Fruit fly (Drosophila melanogaster) whole organism, prepupa: ENCODE results near the gene Ugt316A1.

ENCODE experiments used
- Blimp-1 ChIP-seq: fragments of 200-800 bp; sonication (Bioruptor generic); optimal IDR thresholded peaks from 3 replicates; lab custom pipeline; 2017; ENCODE audit warnings: missing biosample characterization, missing genetic modification characterization, mild to moderate bottlenecking, moderate library complexity, missing genetic modification reagents
- CG11294 ChIP-seq: fragments of 200-800 bp; sonication (Bioruptor generic); IDR thresholded peaks from 2 replicates; pipeline ENCODE4 v1.3.6; 2022; ENCODE audit warnings: missing biosample characterization, missing genetic modification characterization
- CG11762 ChIP-seq: fragments of 200-800 bp; sonication (Bioruptor generic); optimal IDR thresholded peaks from 3 replicates; lab custom pipeline; 2016; ENCODE audit warnings: missing biosample characterization, missing genetic modification characterization; ENCODE audit not compliant: insufficient read depth
- CG11902 ChIP-seq: fragments of 200-800 bp; sonication (Bioruptor generic); optimal IDR thresholded peaks from 3 replicates; lab custom pipeline; 2016; ENCODE audit warnings: missing biosample characterization, missing genetic modification characterization
- CG15336 ChIP-seq: fragments of 200-800 bp; sonication (Bioruptor generic); IDR thresholded peaks from 2 replicates; pipeline ENCODE4 v1.3.6; 2022; ENCODE audit warnings: missing biosample characterization, missing genetic modification characterization
- CG16779 ChIP-seq: fragments of 200-800 bp; sonication (Bioruptor generic); optimal IDR thresholded peaks from 3 replicates; lab custom pipeline; 2017; ENCODE audit warnings: missing biosample characterization, mild to moderate bottlenecking, missing genetic modification characterization
- CG3032 ChIP-seq: fragments of 200-800 bp; optimal IDR thresholded peaks from 2 replicates; lab custom pipeline; 2019; ENCODE audit warnings: missing biosample characterization, mild to moderate bottlenecking, missing genetic modification characterization, moderate library complexity
- CG31627 ChIP-seq: fragments of 200-800 bp; sonication (Bioruptor generic); optimal IDR thresholded peaks from 3 replicates; lab custom pipeline; 2016; ENCODE audit warnings: missing biosample characterization, missing genetic modification characterization
- CG32006 ChIP-seq: fragments of 200-800 bp; sonication (Bioruptor generic); optimal IDR thresholded peaks from 3 replicates; lab custom pipeline; 2017; ENCODE audit warnings: missing biosample characterization, mild to moderate bottlenecking, missing genetic modification characterization
- CG34406 ChIP-seq: fragments of 200-800 bp; sonication (Bioruptor generic); optimal IDR thresholded peaks from 3 replicates; lab custom pipeline; 2016; ENCODE audit warnings: missing biosample characterization, missing genetic modification characterization
- CG3919 ChIP-seq: fragments of 200-800 bp; sonication (Bioruptor generic); optimal IDR thresholded peaks from 3 replicates; lab custom pipeline; 2016; ENCODE audit warnings: missing biosample characterization, missing genetic modification characterization
- CG4318 ChIP-seq: fragments of 200-800 bp; sonication (Bioruptor generic); optimal IDR thresholded peaks from 3 replicates; lab custom pipeline; 2017; ENCODE audit warnings: missing biosample characterization, mild to moderate bottlenecking, missing genetic modification characterization
- CG6163 ChIP-seq: fragments of 200-800 bp; sonication (Bioruptor generic); IDR thresholded peaks from 3 replicates; pipeline ENCODE4 v1.3.6; 2022; ENCODE audit warnings: missing biosample characterization, missing genetic modification characterization
- CG6276 ChIP-seq: fragments of 200-800 bp; sonication (Bioruptor generic); optimal IDR thresholded peaks from 2 replicates; lab custom pipeline; 2017; ENCODE audit warnings: missing biosample characterization, mild to moderate bottlenecking, missing genetic modification characterization
- CG6792 ChIP-seq: fragments of 200-800 bp; sonication (Bioruptor generic); optimal IDR thresholded peaks from 3 replicates; lab custom pipeline; 2016; ENCODE audit warnings: missing biosample characterization, missing genetic modification characterization
- CG6808 ChIP-seq: fragments of 200-800 bp; sonication (Bioruptor generic); optimal IDR thresholded peaks from 3 replicates; lab custom pipeline; 2017; ENCODE audit warnings: missing biosample characterization, missing genetic modification characterization, mild to moderate bottlenecking, moderate library complexity, missing genetic modification reagents
- CG6854 ChIP-seq: fragments of 200-800 bp; sonication (Bioruptor generic); optimal IDR thresholded peaks from 2 replicates; lab custom pipeline; 2017; ENCODE audit warnings: missing biosample characterization, mild to moderate bottlenecking, missing genetic modification characterization
- CG7368 ChIP-seq: fragments of 200-800 bp; sonication (Bioruptor generic); optimal IDR thresholded peaks from 3 replicates; lab custom pipeline; 2016; ENCODE audit warnings: missing biosample characterization, missing genetic modification characterization
- CG8119 ChIP-seq: fragments of 200-800 bp; sonication (Bioruptor generic); IDR thresholded peaks from 3 replicates; pipeline ENCODE4 v1.3.6; 2022; ENCODE audit warnings: missing biosample characterization, missing genetic modification characterization
- CG8632 ChIP-seq: fragments of 200-800 bp; sonication (Bioruptor generic); optimal IDR thresholded peaks from 3 replicates; lab custom pipeline; 2016; ENCODE audit warnings: missing biosample characterization, missing genetic modification characterization
- CG9139 ChIP-seq: fragments of 200-800 bp; sonication (Bioruptor generic); optimal IDR thresholded peaks from 3 replicates; lab custom pipeline; 2017; ENCODE audit warnings: missing biosample characterization, mild to moderate bottlenecking, missing genetic modification characterization
- Eip78C ChIP-seq: fragments of 200-800 bp; sonication (Bioruptor generic); peaks from one replicate; lab custom pipeline; 2016; ENCODE audit warnings: missing biosample characterization, missing genetic modification characterization
- Eip93F ChIP-seq: fragments of 200-800 bp; sonication (Bioruptor generic); optimal IDR thresholded peaks from 2 replicates; lab custom pipeline; 2016; ENCODE audit warnings: missing biosample characterization, mild to moderate bottlenecking, missing genetic modification characterization
- Ets96B ChIP-seq: fragments of 200-800 bp; optimal IDR thresholded peaks from 2 replicates; lab custom pipeline; 2019; ENCODE audit warnings: missing biosample characterization, mild to moderate bottlenecking, missing genetic modification characterization, moderate library complexity
- Hr38 ChIP-seq: sonication (Bioruptor generic); optimal IDR thresholded peaks from 2 replicates; lab custom pipeline; 2016; ENCODE audit warnings: missing biosample characterization, missing genetic modification characterization
- Hr39 ChIP-seq: fragments of 200-800 bp; sonication (Bioruptor generic); optimal IDR thresholded peaks from 2 replicates; lab custom pipeline; 2016; ENCODE audit warnings: missing biosample characterization, missing genetic modification characterization
- Hr4 ChIP-seq: fragments of 200-800 bp; sonication (Bioruptor generic); optimal IDR thresholded peaks from 3 replicates; lab custom pipeline; 2016; ENCODE audit warnings: missing biosample characterization, missing genetic modification characterization
- Lpt ChIP-seq: fragments of 200-800 bp; sonication (Bioruptor generic); optimal IDR thresholded peaks from 3 replicates; lab custom pipeline; 2016; ENCODE audit warnings: missing biosample characterization, missing genetic modification characterization
- Met ChIP-seq: fragments of 200-800 bp; sonication (Bioruptor generic); optimal IDR thresholded peaks from 3 replicates; lab custom pipeline; 2016; ENCODE audit warnings: missing biosample characterization, missing genetic modification characterization
- OdsH ChIP-seq: fragments of 200-800 bp; sonication (Bioruptor generic); optimal IDR thresholded peaks from 3 replicates; lab custom pipeline; 2016; ENCODE audit warnings: missing biosample characterization, missing genetic modification characterization
- Smox ChIP-seq: fragments of 200-800 bp; sonication (Bioruptor generic); optimal IDR thresholded peaks from 3 replicates; lab custom pipeline; 2016; ENCODE audit warnings: missing biosample characterization, missing genetic modification characterization
- Sox102F ChIP-seq: fragments of 200-800 bp; sonication (Bioruptor generic); optimal IDR thresholded peaks from 2 replicates; lab custom pipeline; 2016; ENCODE audit warnings: missing biosample characterization, mild to moderate bottlenecking, missing genetic modification characterization
- Sox14 ChIP-seq: fragments of 200-800 bp; sonication (Bioruptor generic); optimal IDR thresholded peaks from 3 replicates; lab custom pipeline; 2016; ENCODE audit warnings: missing biosample characterization, missing genetic modification characterization
- Sox15 ChIP-seq: fragments of 200-800 bp; sonication (Bioruptor generic); optimal IDR thresholded peaks from 3 replicates; lab custom pipeline; 2016; ENCODE audit warnings: missing biosample characterization, missing genetic modification characterization
- cyc ChIP-seq: fragments of 200-800 bp; sonication (Bioruptor generic); optimal IDR thresholded peaks from 3 replicates; lab custom pipeline; 2016; ENCODE audit warnings: missing biosample characterization, missing genetic modification characterization
- dsx ChIP-seq: fragments of 200-800 bp; optimal IDR thresholded peaks from 3 replicates; lab custom pipeline; 2019; ENCODE audit warnings: missing biosample characterization, mild to moderate bottlenecking, missing genetic modification characterization, moderate library complexity; ENCODE audit not compliant: poor library complexity, severe bottlenecking
- eg ChIP-seq: fragments of 200-800 bp; sonication (Bioruptor generic); IDR thresholded peaks from 3 replicates; pipeline ENCODE4 v1.3.6; 2022; ENCODE audit warnings: missing biosample characterization, missing genetic modification characterization
- fd59A ChIP-seq: fragments of 200-800 bp; sonication (Bioruptor generic); optimal IDR thresholded peaks from 2 replicates; lab custom pipeline; 2017; ENCODE audit warnings: missing biosample characterization, mild to moderate bottlenecking, missing genetic modification characterization, missing genetic modification reagents
- lz ChIP-seq: fragments of 200-800 bp; sonication (Bioruptor generic); optimal IDR thresholded peaks from 3 replicates; lab custom pipeline; 2016; ENCODE audit warnings: missing biosample characterization, missing genetic modification characterization
- pdm3 ChIP-seq: fragments of 200-800 bp; sonication (Bioruptor generic); optimal IDR thresholded peaks from 3 replicates; lab custom pipeline; 2016; ENCODE audit warnings: missing biosample characterization, missing genetic modification characterization
- ss ChIP-seq, 2 experiments: fragments of 200-800 bp; sonication (Bioruptor generic); optimal IDR thresholded peaks; 2 replicates in 1 of 2; 3 replicates in 1 of 2; lab custom pipeline; 2017 to 2018; ENCODE audit warnings: mild to moderate bottlenecking in 2 of 2, missing biosample characterization in 2 of 2, missing genetic modification characterization in 2 of 2, moderate library complexity in 1 of 2

Ugt316A1 gene

DNA sequence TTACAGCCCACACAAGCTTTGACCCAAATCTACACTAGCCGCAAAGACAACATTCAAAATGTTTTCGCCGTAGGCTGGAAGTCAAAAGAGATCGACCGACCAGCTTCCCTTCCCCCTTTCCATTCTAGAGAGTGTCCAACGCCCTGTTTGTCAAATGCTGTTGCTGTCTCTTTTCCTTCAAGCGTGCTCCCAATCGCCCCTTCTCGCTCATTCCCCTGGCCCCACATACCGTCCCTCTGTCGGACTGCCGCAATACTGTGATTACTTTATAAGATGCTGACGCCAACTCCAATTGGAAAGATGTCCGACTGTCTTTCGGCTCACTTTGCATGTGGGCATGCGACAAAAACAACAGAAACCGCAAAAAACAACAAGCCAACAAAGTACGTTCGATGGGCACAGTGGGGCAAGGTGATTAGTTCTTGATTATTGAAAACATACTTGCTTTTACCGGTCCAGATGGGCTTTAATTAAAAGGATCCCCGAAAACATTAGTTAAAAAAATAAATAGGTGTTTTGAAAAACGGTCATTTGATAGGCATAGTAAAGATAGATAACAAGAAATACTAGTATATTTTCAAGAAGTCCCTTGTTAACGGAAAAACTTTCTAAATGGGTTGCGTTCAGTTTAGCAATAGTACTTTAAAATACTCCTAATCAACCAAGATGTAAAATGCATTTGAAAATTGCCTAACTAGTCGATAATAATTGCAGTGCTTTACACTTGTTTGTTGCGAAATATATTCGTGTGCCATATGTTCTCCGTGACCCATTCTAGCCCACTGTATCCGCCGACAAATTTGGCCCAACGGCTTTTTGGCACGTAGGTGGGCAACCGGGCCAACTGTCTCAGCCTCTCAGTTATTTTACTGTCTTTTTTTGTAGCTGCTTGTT, 17.4 kb upstream of the Ugt316A1 start (continued):
- TF ChIP-seq Hr39 (GFP tag; lab: Kevin White, UChicago) (peak; percentile 78), fd59A (peak; percentile 72), cyc (peak; percentile 73), Ets96B (tag; lab: Kevin White, UChicago) (peak; percentile 65), eg (GFP tag; lab: Robert Waterston, UW) (0 out of 3 replicates have a peak, but pooled peaks have one; percentile 23), CG11294 (GFP tag; lab: Robert Waterston, UW) (no peak), Hr4 (peak; percentile 86), pdm3 (GFP tag; lab: Kevin White, UChicago) (peak; percentile 82), CG3919 (GFP tag; lab: Kevin White, UChicago) (peak; percentile 77), CG9139 (peak; percentile 4), Eip78C (GFP tag; lab: Kevin White, UChicago) (peak; percentile 94), ss (GFP tag; optimal IDR thresholded peaks at IDR 0.05; lab: Kevin White, UChicago) (peak; percentile 8 to 74), CG31627 (GFP tag; lab: Kevin White, UChicago) (peak; percentile 78), lz (GFP tag; lab: Kevin White, UChicago) (peak; percentile 84), CG6276 (peak; percentile 79), CG11762 (GFP tag; lab: Kevin White, UChicago) (peak; percentile 54), Sox14 (GFP tag; lab: Kevin White, UChicago) (peak; percentile 82), CG6792 (GFP tag; lab: Kevin White, UChicago) (peak; percentile 68), CG7368 (GFP tag; lab: Kevin White, UChicago) (peak; percentile 61), Eip93F (GFP tag; lab: Kevin White, UChicago) (no peak), CG32006 (GFP tag; lab: Kevin White, UChicago) (peak; percentile 89), Blimp-1 (peak; percentile 56), OdsH (GFP tag; lab: Kevin White, UChicago) (peak; percentile 78), CG3032 (tag; lab: Kevin White, UChicago) (peak; percentile 53), CG6163 (GFP tag; lab: Robert Waterston, UW) (peak; percentile 49; the same call in 1 of the 3 replicates), CG8119 (GFP tag; lab: Robert Waterston, UW) (peak; percentile 62; the same call in 2 of the 3 replicates), CG8632 (GFP tag; lab: Kevin White, UChicago) (peak; percentile 76), Met (GFP tag; lab: Kevin White, UChicago) (peak; percentile 83), Sox102F (GFP tag; lab: Kevin White, UChicago) (peak; percentile 79), CG11902 (peak; percentile 72), CG15336 (GFP tag; lab: Robert Waterston, UW) (peak; percentile 55), dsx (GFP tag; lab: Kevin White, UChicago) (peak; percentile 78), Sox15 (GFP tag; lab: Kevin White, UChicago) (peak; percentile 78), CG34406 (peak; percentile 81)
- TF ChIP-seq, all 60 proteins: peak for 53

DNA sequence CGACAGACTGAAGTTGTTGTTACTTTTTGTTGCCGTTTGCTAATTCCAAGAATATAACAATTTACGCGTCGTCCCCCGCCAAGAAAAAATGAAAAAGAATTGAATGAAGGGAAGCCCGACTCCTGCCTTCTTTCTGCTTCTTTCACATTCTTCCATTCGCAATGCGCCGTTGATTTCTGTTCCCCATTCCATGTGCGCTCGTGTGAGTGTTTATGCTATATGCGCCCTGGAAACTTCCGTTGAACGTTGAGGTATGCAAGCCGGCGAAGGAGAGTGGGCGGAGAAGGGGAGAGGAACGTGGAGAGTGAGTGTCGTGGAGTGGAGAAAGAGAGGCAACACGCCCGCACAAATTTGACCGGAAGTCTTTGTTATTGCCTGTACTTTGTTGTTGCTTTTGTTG, 16.5 kb upstream of the Ugt316A1 start:
- TF ChIP-seq CG6808 (GFP tag; lab: Kevin White, UChicago): peak; percentile 10
- peak; percentile 73 for TF ChIP-seq CG6163 (GFP tag; lab: Robert Waterston, UW)
- TF ChIP-seq CG16779 (tag; lab: Kevin White, UChicago): peak; percentile 28
- no peak for TF ChIP-seq CG8632 (GFP tag; lab: Kevin White, UChicago)
- peak; percentile 8 for TF ChIP-seq Smox (GFP tag; lab: Kevin White, UChicago)
- peak; percentile 23 for TF ChIP-seq CG6854 (GFP tag; lab: Kevin White, UChicago)
- TF ChIP-seq CG6276: peak; percentile 5
- no peak for TF ChIP-seq CG4318 (GFP tag; lab: Kevin White, UChicago)
- no peak for TF ChIP-seq Hr38 (GFP tag; lab: Kevin White, UChicago)
- no peak for TF ChIP-seq OdsH (GFP tag; lab: Kevin White, UChicago)
- peak; percentile 36 to 40 for TF ChIP-seq ss (GFP tag; optimal IDR thresholded peaks at IDR 0.05; lab: Kevin White, UChicago)
- TF ChIP-seq Sox102F (GFP tag; lab: Kevin White, UChicago): peak; percentile 4
- TF ChIP-seq dsx (GFP tag; lab: Kevin White, UChicago): peak; percentile 22
- peak; percentile 23 for TF ChIP-seq Lpt (GFP tag; lab: Kevin White, UChicago)
- TF ChIP-seq, all 60 proteins: peak for 10
